Worm (Caenorhabditis elegans): ENCODE data around the gene warf-1.

The warf-1 gene

ce11 chrIV:7653198-7653597, 18.6 kb downstream of the warf-1 start:
- TF ChIP-seq tab-1 (GFP tag; IDR thresholded peaks at IDR 0.05) = no peak
- TF ChIP-seq T22C8.4 (GFP tag; IDR thresholded peaks at IDR 0.05) = no peak
- TF ChIP-seq ref-1 (GFP tag; conservative IDR thresholded peaks at IDR 0.05) = no peak
- no peak for TF ChIP-seq cog-1 (tag; optimal IDR thresholded peaks at IDR 0.05)
- TF ChIP-seq flt-1 (GFP tag; IDR thresholded peaks at IDR 0.05) = no peak
- TF ChIP-seq ztf-29 (GFP tag; IDR thresholded peaks at IDR 0.05) = no peak
- no peak for TF ChIP-seq med-1 (GFP tag; optimal IDR thresholded peaks at IDR 0.05; ENCODE audit: insufficient read depth)
- no peak for TF ChIP-seq klf-2 (GFP tag; conservative IDR thresholded peaks at IDR 0.05)
- no peak for TF ChIP-seq ztf-23 (GFP tag; IDR thresholded peaks at IDR 0.05)

ce11 chrIV:7654212-7654778, 19.7 kb downstream of the warf-1 start, which contains the start of gene nrde-4:
nrde-4 (minus strand) TSS chrIV:7654262.
- TF ChIP-seq ref-1 (GFP tag; conservative IDR thresholded peaks at IDR 0.05) (no peak), ztf-23 (GFP tag; IDR thresholded peaks at IDR 0.05) (peak; percentile 85), tab-1 (GFP tag; IDR thresholded peaks at IDR 0.05) (no peak), cog-1 (tag; optimal IDR thresholded peaks at IDR 0.05) (peak; percentile 41), flt-1 (GFP tag; IDR thresholded peaks at IDR 0.05) (peak; percentile 70; the same call in 1 of the 2 replicates), ztf-29 (GFP tag; IDR thresholded peaks at IDR 0.05) (0 out of 2 replicates have a peak, but pooled peaks have one; percentile 12)

- TF ChIP-seq med-1 (GFP tag; optimal IDR thresholded peaks at IDR 0.05; ENCODE audit: insufficient read depth) (no peak), flt-1 (GFP tag; IDR thresholded peaks at IDR 0.05) (no peak), T22C8.4 (GFP tag; IDR thresholded peaks at IDR 0.05) (no peak), cog-1 (tag; optimal IDR thresholded peaks at IDR 0.05) (no peak), ref-1 (GFP tag; conservative IDR thresholded peaks at IDR 0.05) (no peak), ztf-29 (GFP tag; IDR thresholded peaks at IDR 0.05) (no peak), tab-1 (GFP tag; IDR thresholded peaks at IDR 0.05) (no peak), ztf-23 (GFP tag; IDR thresholded peaks at IDR 0.05) (no peak), klf-2 (GFP tag; conservative IDR thresholded peaks at IDR 0.05) (no peak)
Measured at ce11 chrIV:7658589-7658988, 24.0 kb downstream of the warf-1 start, which contains the start of gene C08G9.1. C08G9.1 (plus strand) TSS chrIV:7658763.

ce11 chrIV:7659481-7659880, 24.9 kb downstream of the warf-1 start:
- TF ChIP-seq flt-1 (GFP tag; IDR thresholded peaks at IDR 0.05) (no peak), ztf-23 (GFP tag; IDR thresholded peaks at IDR 0.05) (no peak), med-1 (GFP tag; optimal IDR thresholded peaks at IDR 0.05; ENCODE audit: insufficient read depth) (no peak), klf-2 (GFP tag; conservative IDR thresholded peaks at IDR 0.05) (no peak), ztf-29 (GFP tag; IDR thresholded peaks at IDR 0.05) (no peak), T22C8.4 (GFP tag; IDR thresholded peaks at IDR 0.05) (no peak), tab-1 (GFP tag; IDR thresholded peaks at IDR 0.05) (no peak), cog-1 (tag; optimal IDR thresholded peaks at IDR 0.05) (no peak), ref-1 (GFP tag; conservative IDR thresholded peaks at IDR 0.05) (no peak)

- TF ChIP-seq ztf-29 (GFP tag; IDR thresholded peaks at IDR 0.05) = no peak
- no peak for TF ChIP-seq cog-1 (tag; optimal IDR thresholded peaks at IDR 0.05)
- no peak for TF ChIP-seq ref-1 (GFP tag; conservative IDR thresholded peaks at IDR 0.05)
- no peak for TF ChIP-seq flt-1 (GFP tag; IDR thresholded peaks at IDR 0.05)
- no peak for TF ChIP-seq ztf-23 (GFP tag; IDR thresholded peaks at IDR 0.05)
- no peak for TF ChIP-seq T22C8.4 (GFP tag; IDR thresholded peaks at IDR 0.05)
- no peak for TF ChIP-seq klf-2 (GFP tag; conservative IDR thresholded peaks at IDR 0.05)
- TF ChIP-seq med-1 (GFP tag; optimal IDR thresholded peaks at IDR 0.05; ENCODE audit: insufficient read depth) = no peak
- TF ChIP-seq tab-1 (GFP tag; IDR thresholded peaks at IDR 0.05) = no peak
Measured at ce11 chrIV:7661569-7661968, 27.0 kb downstream of the warf-1 start.

- no peak for TF ChIP-seq ztf-29 (GFP tag; IDR thresholded peaks at IDR 0.05)
- TF ChIP-seq tab-1 (GFP tag; IDR thresholded peaks at IDR 0.05) = no peak
- TF ChIP-seq klf-2 (GFP tag; conservative IDR thresholded peaks at IDR 0.05) = no peak
- no peak for TF ChIP-seq cog-1 (tag; optimal IDR thresholded peaks at IDR 0.05)
- TF ChIP-seq flt-1 (GFP tag; IDR thresholded peaks at IDR 0.05) = no peak
- TF ChIP-seq T22C8.4 (GFP tag; IDR thresholded peaks at IDR 0.05) = no peak
- no peak for TF ChIP-seq med-1 (GFP tag; optimal IDR thresholded peaks at IDR 0.05; ENCODE audit: insufficient read depth)
- TF ChIP-seq ref-1 (GFP tag; conservative IDR thresholded peaks at IDR 0.05) = no peak
- TF ChIP-seq ztf-23 (GFP tag; IDR thresholded peaks at IDR 0.05) = no peak
Measured at ce11 chrIV:7663006-7663405, 28.4 kb downstream of the warf-1 start.

ce11 chrIV:7672872-7673271, 38.3 kb downstream of the warf-1 start, which contains the start of gene C08G9.2:
C08G9.2 (minus strand) TSS chrIV:7672972.
- TF ChIP-seq T22C8.4 (GFP tag; IDR thresholded peaks at IDR 0.05) (no peak), flt-1 (GFP tag; IDR thresholded peaks at IDR 0.05) (no peak)

- TF ChIP-seq ref-1 (GFP tag; conservative IDR thresholded peaks at IDR 0.05) = no peak
- TF ChIP-seq cog-1 (tag; optimal IDR thresholded peaks at IDR 0.05) = no peak
- TF ChIP-seq ztf-29 (GFP tag; IDR thresholded peaks at IDR 0.05) = no peak
- no peak for TF ChIP-seq med-1 (GFP tag; optimal IDR thresholded peaks at IDR 0.05; ENCODE audit: insufficient read depth)
- no peak for TF ChIP-seq T22C8.4 (GFP tag; IDR thresholded peaks at IDR 0.05)
- TF ChIP-seq klf-2 (GFP tag; conservative IDR thresholded peaks at IDR 0.05) = no peak
- TF ChIP-seq tab-1 (GFP tag; IDR thresholded peaks at IDR 0.05) = no peak
- TF ChIP-seq ztf-23 (GFP tag; IDR thresholded peaks at IDR 0.05) = no peak
- no peak for TF ChIP-seq flt-1 (GFP tag; IDR thresholded peaks at IDR 0.05)
Measured at ce11 chrIV:7674874-7675273, 40.3 kb downstream of the warf-1 start, which contains the start of gene itr-1. itr-1 (plus strand) TSS chrIV:7675174.

ce11 chrIV:7679120-7679519, 44.5 kb downstream of the warf-1 start:
- TF ChIP-seq klf-2 (GFP tag; conservative IDR thresholded peaks at IDR 0.05) = no peak
- no peak for TF ChIP-seq flt-1 (GFP tag; IDR thresholded peaks at IDR 0.05)
- TF ChIP-seq T22C8.4 (GFP tag; IDR thresholded peaks at IDR 0.05) = no peak
- no peak for TF ChIP-seq ref-1 (GFP tag; conservative IDR thresholded peaks at IDR 0.05)
- TF ChIP-seq med-1 (GFP tag; optimal IDR thresholded peaks at IDR 0.05; ENCODE audit: insufficient read depth) = no peak
- no peak for TF ChIP-seq tab-1 (GFP tag; IDR thresholded peaks at IDR 0.05)
- no peak for TF ChIP-seq ztf-23 (GFP tag; IDR thresholded peaks at IDR 0.05)
- TF ChIP-seq ztf-29 (GFP tag; IDR thresholded peaks at IDR 0.05) = no peak
- no peak for TF ChIP-seq cog-1 (tag; optimal IDR thresholded peaks at IDR 0.05)

All from whole organism, midembryonic.